Worm (Caenorhabditis elegans) whole organism, young adult: ENCODE results near the gene pigx-1.

Experiments
- B0035.1 ChIP-seq: sonication (generic microtip); optimal IDR thresholded peaks from 2 replicates; lab custom pipeline; 2016; ENCODE audit warnings: missing genetic modification characterization, mild to moderate bottlenecking, missing compliant biosample characterization, missing genotype, missing genetic modification reagents
- F57A8.1 ChIP-seq: fragments of 200-800 bp; sonication (Bioruptor generic); optimal IDR thresholded peaks from 2 replicates; lab custom pipeline; 2018; ENCODE audit warnings: mild to moderate bottlenecking, missing genetic modification characterization, moderate library complexity, missing compliant biosample characterization
- Y79H2A.3 ChIP-seq: fragments of 200-800 bp; sonication (Bioruptor generic); conservative IDR thresholded peaks from 2 replicates; pipeline ENCODE4 v1.3.6; 2022; ENCODE audit warnings: missing genetic modification reagents, missing genetic modification characterization, missing compliant biosample characterization
- dpl-1 ChIP-seq: fragments of 150-350 bp; optimal IDR thresholded peaks from 2 replicates; lab custom pipeline; 2014; ENCODE audit warnings: missing biosample characterization, missing genetic modification reagents, missing genetic modification characterization
- egrh-3 ChIP-seq: fragments of 200-800 bp; sonication (Bioruptor generic); IDR thresholded peaks from 2 replicates; pipeline ENCODE4 v1.3.6; 2022; ENCODE audit warnings: missing genetic modification reagents, missing genetic modification characterization, missing compliant biosample characterization
- let-526 ChIP-seq: fragments of 200-800 bp; sonication (Bioruptor generic); IDR thresholded peaks from 2 replicates; pipeline ENCODE4 v1.3.6; 2022; ENCODE audit warnings: missing genetic modification reagents, missing genetic modification characterization, missing compliant biosample characterization
- madf-6 ChIP-seq: fragments of 200-800 bp; sonication (Bioruptor generic); IDR thresholded peaks from 2 replicates; pipeline ENCODE4 v1.3.6; 2022; ENCODE audit warnings: missing genetic modification reagents, missing genetic modification characterization, missing compliant biosample characterization
- madf-8 ChIP-seq: fragments of 200-800 bp; sonication (Bioruptor generic); conservative IDR thresholded peaks from 2 replicates; pipeline ENCODE4 v1.3.6; 2022; ENCODE audit warnings: missing genetic modification reagents, missing genetic modification characterization, missing compliant biosample characterization
- nhr-90 ChIP-seq: sonication (generic microtip); optimal IDR thresholded peaks from 2 replicates; lab custom pipeline; 2016; ENCODE audit warnings: missing genotype, mild to moderate bottlenecking, missing genetic modification characterization, missing compliant biosample characterization
- pbrm-1 ChIP-seq: fragments of 200-800 bp; sonication (Bioruptor generic); IDR thresholded peaks from 2 replicates; pipeline ENCODE4 v1.3.6; 2022; ENCODE audit warnings: missing genetic modification reagents, missing genetic modification characterization, missing compliant biosample characterization
- pha-4 ChIP-seq: fragments of 150-350 bp; sonication (generic microtip); optimal IDR thresholded peaks from 2 replicates; lab custom pipeline; 2014; ENCODE audit warnings: missing biosample characterization, missing genetic modification reagents, missing genetic modification characterization
- tlf-1 ChIP-seq: fragments of 200-800 bp; sonication (Bioruptor generic); optimal IDR thresholded peaks from 2 replicates; lab custom pipeline; 2018; ENCODE audit warnings: mild to moderate bottlenecking, missing genetic modification characterization, missing compliant biosample characterization
- unc-62 ChIP-seq: fragments of 150-350 bp; optimal IDR thresholded peaks from 2 replicates; lab custom pipeline; 2014; ENCODE audit warnings: missing biosample characterization, missing genetic modification reagents, missing genetic modification characterization
- ztf-26 ChIP-seq: sonication (generic microtip); optimal IDR thresholded peaks from 2 replicates; lab custom pipeline; 2017; ENCODE audit warnings: missing genetic modification characterization, missing compliant biosample characterization

ce11 chrX:1085000-1085399, 11.8 kb downstream of the pigx-1 start:
- TF ChIP-seq ztf-26 (tag; lab: Kevin White, UChicago) (no peak), Y79H2A.3 (no peak), madf-8 (GFP tag; lab: Robert Waterston, UW) (no peak), egrh-3 (GFP tag; lab: Robert Waterston, UW) (no peak), let-526 (GFP tag; lab: Robert Waterston, UW) (no peak), nhr-90 (tag; lab: Kevin White, UChicago) (no peak), pha-4 (tag; lab: Kevin White, UChicago) (no peak), tlf-1 (GFP tag; lab: Kevin White, UChicago) (no peak), F57A8.1 (no peak), dpl-1 (GFP tag; lab: Kevin White, UChicago) (no peak), B0035.1 (tag; lab: Kevin White, UChicago) (no peak), madf-6 (no peak), unc-62 (GFP tag; lab: Kevin White, UChicago) (no peak), pbrm-1 (GFP tag; lab: Robert Waterston, UW) (no peak)
